Worm (Caenorhabditis elegans): ENCODE results near the gene srt-56.

The srt-56 gene

DNA sequence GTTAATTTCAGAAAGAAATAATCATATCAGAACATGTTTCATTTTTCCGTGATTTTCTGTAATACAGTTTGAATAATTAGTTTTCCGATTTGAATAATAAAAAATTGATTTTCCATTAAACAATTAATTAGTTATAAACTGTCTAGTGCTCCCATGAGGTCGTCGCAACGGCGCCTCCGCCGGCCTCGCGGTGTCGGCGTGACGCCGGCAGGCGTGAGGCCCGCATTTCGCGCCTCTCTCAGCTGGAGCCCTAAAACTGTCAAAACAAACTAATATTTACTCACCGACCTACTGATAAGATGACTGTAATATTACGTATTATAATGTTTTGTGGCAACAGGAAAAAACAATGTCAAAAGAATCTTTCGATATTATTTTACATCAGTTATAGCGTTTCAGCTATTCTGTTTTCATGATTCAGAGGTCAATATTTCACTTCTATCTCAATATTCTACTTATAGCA, 11.7 kb upstream of the srt-56 start, which contains the start of gene F02C9.2:
TSS of gene F02C9.2 (plus strand) at position 413 of the 463 bp plus-strand sequence.
- no peak for TF ChIP-seq sea-1 (GFP tag; conservative IDR thresholded peaks at IDR 0.05)
- TF ChIP-seq hnd-1 (tag; optimal IDR thresholded peaks at IDR 0.05): no peak
- TF ChIP-seq tra-4 (tag; optimal IDR thresholded peaks at IDR 0.05): no peak
- no peak for TF ChIP-seq hmg-4 (GFP tag; optimal IDR thresholded peaks at IDR 0.05)

DNA sequence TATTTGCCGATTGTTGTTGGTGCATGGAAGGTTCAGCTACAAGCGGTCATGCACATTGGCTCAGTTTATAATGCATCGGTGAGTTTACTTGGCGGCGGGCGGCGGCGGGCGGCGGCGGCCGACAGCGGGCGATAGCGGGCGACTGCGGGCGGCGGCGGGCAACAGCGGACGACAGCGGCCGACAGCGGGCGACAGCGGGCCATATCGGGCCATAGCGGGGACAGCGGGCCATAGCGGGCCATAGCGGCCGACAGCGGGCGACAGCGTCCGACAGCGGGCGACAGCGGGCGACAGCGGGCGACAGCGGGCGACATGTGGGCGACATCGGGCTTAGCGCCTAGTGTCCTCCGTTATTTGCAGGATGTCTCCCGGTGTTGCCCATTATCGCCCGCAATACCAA, 10.5 kb upstream of the srt-56 start:
- TF ChIP-seq pes-1 (GFP tag; IDR thresholded peaks at IDR 0.05): 0 out of 2 replicates have a peak, but pooled peaks have one; percentile 30
- no peak for TF ChIP-seq ceh-13 (GFP tag; optimal IDR thresholded peaks at IDR 0.05)

ce11 chrV:3128803-3129202, 7.2 kb upstream of the srt-56 start, which contains the start of gene tat-6:
Gene tat-6 (plus strand): TSS chrV:3129103.
- no peak for TF ChIP-seq pes-1 (GFP tag; IDR thresholded peaks at IDR 0.05)

ce11 chrV:3127670-3128069, 6.0 kb upstream of the srt-56 start, which contains the start of gene Y73C8C.10:
Gene Y73C8C.10 (minus strand): TSS chrV:3127770.
- TF ChIP-seq hmg-4 (GFP tag; optimal IDR thresholded peaks at IDR 0.05): no peak

- TF ChIP-seq B0310.2 (tag; optimal IDR thresholded peaks at IDR 0.05) (no peak), ama-1 (optimal IDR thresholded peaks at IDR 0.05) (no peak), ceh-13 (GFP tag; optimal IDR thresholded peaks at IDR 0.05) (no peak), aly-1 (tag; optimal IDR thresholded peaks at IDR 0.05) (no peak), tbx-37 (GFP tag; conservative IDR thresholded peaks at IDR 0.05) (no peak), sea-1 (GFP tag; conservative IDR thresholded peaks at IDR 0.05) (no peak), tbx-11 (GFP tag; IDR thresholded peaks at IDR 0.05) (no peak), ceh-36 (tag; optimal IDR thresholded peaks at IDR 0.05) (no peak), ets-7 (tag; optimal IDR thresholded peaks at IDR 0.05) (no peak), hmbx-1 (tag; optimal IDR thresholded peaks at IDR 0.05) (no peak), pes-1 (GFP tag; IDR thresholded peaks at IDR 0.05) (no peak), hnd-1 (tag; optimal IDR thresholded peaks at IDR 0.05) (no peak), flt-1 (GFP tag; IDR thresholded peaks at IDR 0.05) (no peak), hmg-4 (GFP tag; optimal IDR thresholded peaks at IDR 0.05) (no peak), scrt-1 (GFP tag; IDR thresholded peaks at IDR 0.05) (no peak), tra-4 (tag; optimal IDR thresholded peaks at IDR 0.05) (no peak), F13C5.2 (tag; optimal IDR thresholded peaks at IDR 0.05) (no peak)
Measured at ce11 chrV:3124912-3125311, 3.3 kb upstream of the srt-56 start, which contains the start of gene Y73C8C.12. Gene Y73C8C.12 (plus strand): TSS chrV:3125212.

DNA sequence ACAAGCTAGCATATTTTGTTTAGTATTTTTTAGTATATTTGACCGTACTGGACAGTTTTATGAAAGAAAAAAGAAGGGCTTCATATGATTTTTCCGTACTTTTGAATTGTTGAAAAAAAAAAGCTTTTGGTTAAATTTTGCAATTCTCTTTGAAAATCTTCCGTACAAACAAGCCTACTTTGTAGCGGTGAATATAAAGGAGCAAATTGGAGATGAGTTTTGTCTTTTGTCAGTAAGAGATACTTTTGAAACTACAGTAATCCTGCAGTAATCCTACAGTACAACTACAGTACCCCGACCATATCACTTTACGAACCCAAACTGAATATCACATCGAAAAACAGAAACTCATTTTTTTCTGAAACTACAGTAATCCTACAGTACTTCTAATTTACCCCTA, 760 bp upstream of the srt-56 start:
- TF ChIP-seq ceh-36 (tag; optimal IDR thresholded peaks at IDR 0.05) (no peak), tra-4 (tag; optimal IDR thresholded peaks at IDR 0.05) (no peak), aly-1 (tag; optimal IDR thresholded peaks at IDR 0.05) (no peak), ama-1 (optimal IDR thresholded peaks at IDR 0.05) (no peak), ets-7 (tag; optimal IDR thresholded peaks at IDR 0.05) (no peak), pes-1 (GFP tag; IDR thresholded peaks at IDR 0.05) (no peak)

- TF ChIP-seq hmg-4 (GFP tag; optimal IDR thresholded peaks at IDR 0.05) (no peak), tbx-37 (GFP tag; conservative IDR thresholded peaks at IDR 0.05) (no peak), ceh-13 (GFP tag; optimal IDR thresholded peaks at IDR 0.05) (no peak), hmbx-1 (tag; optimal IDR thresholded peaks at IDR 0.05) (no peak), B0310.2 (tag; optimal IDR thresholded peaks at IDR 0.05) (no peak), ceh-36 (tag; optimal IDR thresholded peaks at IDR 0.05) (no peak), ets-7 (tag; optimal IDR thresholded peaks at IDR 0.05) (no peak), sea-1 (GFP tag; conservative IDR thresholded peaks at IDR 0.05) (no peak), pes-1 (GFP tag; IDR thresholded peaks at IDR 0.05) (no peak), flt-1 (GFP tag; IDR thresholded peaks at IDR 0.05) (no peak), aly-1 (tag; optimal IDR thresholded peaks at IDR 0.05) (no peak), F13C5.2 (tag; optimal IDR thresholded peaks at IDR 0.05) (no peak)
Measured at ce11 chrV:3119185-3119584, 2.5 kb downstream of the srt-56 start.

DNA sequence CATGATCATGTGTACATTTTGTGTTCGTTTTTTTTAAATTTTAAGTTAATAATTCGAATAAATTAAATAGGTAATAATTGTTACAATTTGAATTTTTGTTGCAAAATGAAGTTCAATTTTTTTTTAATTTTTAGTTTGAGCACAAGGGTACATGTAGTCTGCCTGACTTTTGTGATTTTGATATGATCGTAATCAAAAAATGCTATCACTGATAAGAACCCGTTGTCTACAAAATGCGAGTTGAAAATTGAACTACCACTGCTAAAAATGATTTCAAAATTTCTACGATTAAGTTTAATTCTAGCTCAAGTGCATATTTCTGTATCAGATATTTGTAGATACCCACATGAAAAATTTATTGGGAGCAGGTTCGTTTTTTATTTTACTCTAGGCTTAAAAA, 3.5 kb downstream of the srt-56 start, which contains the start of gene clec-210:
TSS of gene clec-210 (plus strand) at position 211 of the 400 bp plus-strand sequence.
- no peak for TF ChIP-seq pes-1 (GFP tag; IDR thresholded peaks at IDR 0.05)
- TF ChIP-seq aly-1 (tag; optimal IDR thresholded peaks at IDR 0.05): no peak
- no peak for TF ChIP-seq tra-4 (tag; optimal IDR thresholded peaks at IDR 0.05)
- TF ChIP-seq hmbx-1 (tag; optimal IDR thresholded peaks at IDR 0.05): no peak
- TF ChIP-seq flt-1 (GFP tag; IDR thresholded peaks at IDR 0.05): no peak
- TF ChIP-seq tbx-37 (GFP tag; conservative IDR thresholded peaks at IDR 0.05): no peak
- no peak for TF ChIP-seq hmg-4 (GFP tag; optimal IDR thresholded peaks at IDR 0.05)
- no peak for TF ChIP-seq tbx-11 (GFP tag; IDR thresholded peaks at IDR 0.05)
- TF ChIP-seq ama-1 (optimal IDR thresholded peaks at IDR 0.05): no peak

DNA sequence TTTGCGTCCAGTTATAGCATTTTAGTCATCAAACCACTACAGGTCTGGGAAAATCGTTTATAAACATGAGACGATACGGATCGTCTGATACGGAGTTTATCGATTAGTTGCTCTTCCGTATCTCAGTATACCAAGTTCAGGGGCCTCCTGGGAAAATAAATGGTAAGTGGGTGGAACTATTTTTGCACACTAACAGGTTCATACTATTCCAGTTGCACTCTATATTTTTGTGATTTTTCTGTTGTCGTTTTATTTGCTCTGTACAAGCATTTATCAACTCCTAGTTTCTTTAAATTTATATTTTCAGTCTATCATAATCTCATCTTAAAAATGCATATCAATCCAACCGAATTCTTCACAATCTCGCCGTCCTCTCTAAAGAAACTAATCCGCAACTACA, 6.7 kb downstream of the srt-56 start, which contains the start of gene Y73C8C.3:
TSS of gene Y73C8C.3 (plus strand) at position 301 of the 400 bp plus-strand sequence.
- TF ChIP-seq tra-4 (tag; optimal IDR thresholded peaks at IDR 0.05): no peak
- no peak for TF ChIP-seq hnd-1 (tag; optimal IDR thresholded peaks at IDR 0.05)
- TF ChIP-seq ceh-36 (tag; optimal IDR thresholded peaks at IDR 0.05): no peak
- TF ChIP-seq hmg-4 (GFP tag; optimal IDR thresholded peaks at IDR 0.05): no peak
- no peak for TF ChIP-seq ama-1 (optimal IDR thresholded peaks at IDR 0.05)
- no peak for TF ChIP-seq B0310.2 (tag; optimal IDR thresholded peaks at IDR 0.05)
- TF ChIP-seq tbx-11 (GFP tag; IDR thresholded peaks at IDR 0.05): no peak
- TF ChIP-seq flt-1 (GFP tag; IDR thresholded peaks at IDR 0.05): no peak
- no peak for TF ChIP-seq ceh-13 (GFP tag; optimal IDR thresholded peaks at IDR 0.05)
- no peak for TF ChIP-seq ets-7 (tag; optimal IDR thresholded peaks at IDR 0.05)
- TF ChIP-seq pes-1 (GFP tag; IDR thresholded peaks at IDR 0.05): no peak
- TF ChIP-seq tbx-37 (GFP tag; conservative IDR thresholded peaks at IDR 0.05): no peak
- no peak for TF ChIP-seq scrt-1 (GFP tag; IDR thresholded peaks at IDR 0.05)
- no peak for TF ChIP-seq hmbx-1 (tag; optimal IDR thresholded peaks at IDR 0.05)
- no peak for TF ChIP-seq F13C5.2 (tag; optimal IDR thresholded peaks at IDR 0.05)
- TF ChIP-seq aly-1 (tag; optimal IDR thresholded peaks at IDR 0.05): no peak
- no peak for TF ChIP-seq sea-1 (GFP tag; conservative IDR thresholded peaks at IDR 0.05)
